Worm (Caenorhabditis elegans) whole organism, L2 larva: ENCODE measurements around the gene dpy-18.

Source experiments
- mdl-1 ChIP-seq, 2 experiments: fragments of 150-350 bp in 1 of 2; sonication (generic microtip) in 1 of 2; optimal IDR thresholded peaks; 2 replicates each; lab custom pipeline; 2017; ENCODE audit warnings: missing biosample characterization in 2 of 2, missing genetic modification characterization in 2 of 2
- nhr-11 ChIP-seq: fragments of 150-350 bp; optimal IDR thresholded peaks from 2 replicates; lab custom pipeline; 2014; ENCODE audit warnings: missing biosample characterization, missing genetic modification characterization
- nhr-12 ChIP-seq: fragments of 150-350 bp; optimal IDR thresholded peaks from 2 replicates; lab custom pipeline; 2014; ENCODE audit warnings: missing biosample characterization, missing genetic modification characterization

ce11 chrIII:11341466-11341865 is 36.3 kb downstream of the dpy-18 start:
- TF ChIP-seq nhr-12 (tag; lab: Kevin White, UChicago) (no peak), nhr-11 (tag; lab: Kevin White, UChicago) (no peak), mdl-1 (tag; optimal IDR thresholded peaks at IDR 0.05; lab: Kevin White, UChicago) (no peak)
